Fruit fly (Drosophila melanogaster): ENCODE measurements around the gene Septin1.

Septin1 gene

DNA sequence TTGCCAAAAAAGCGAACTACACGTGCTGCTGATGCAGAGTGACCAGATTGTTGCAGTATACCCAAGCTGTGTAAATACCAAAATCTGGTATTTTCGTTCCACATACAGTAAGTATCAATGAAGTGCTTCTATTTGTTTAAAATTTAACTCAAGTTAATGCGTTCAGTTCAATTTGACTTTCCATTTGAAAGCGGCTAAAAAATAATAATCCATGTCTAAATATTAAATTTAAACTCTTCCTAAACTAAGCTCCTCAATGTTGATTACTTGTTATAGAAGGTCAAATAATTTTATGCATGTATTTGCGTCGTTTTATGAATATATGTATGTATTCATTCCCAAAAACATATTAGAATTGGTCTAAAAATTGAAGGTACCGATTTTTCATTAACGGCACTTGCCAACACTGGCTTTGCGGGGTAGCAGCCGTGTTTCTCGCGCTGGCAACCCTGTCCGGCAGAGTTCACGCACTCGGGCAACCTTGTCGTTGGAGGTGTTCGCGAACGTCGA is 8.2 kb upstream of the Septin1 start, which contains the start of the genes peng and sol (continued):
- TF ChIP-seq grau (tag; optimal IDR thresholded peaks at IDR 0.05) (peak; percentile 97), vfl (GFP tag; optimal IDR thresholded peaks at IDR 0.05) (peak; percentile 36), CG31388 (GFP tag; optimal IDR thresholded peaks at IDR 0.05) (peak; percentile 17), p53 (GFP tag; optimal IDR thresholded peaks at IDR 0.05) (no peak), maf-S (GFP tag; optimal IDR thresholded peaks at IDR 0.05) (peak; percentile 51), slou (GFP tag; optimal IDR thresholded peaks at IDR 0.05) (peak; percentile 77), gcm2 (GFP tag; optimal IDR thresholded peaks at IDR 0.05) (peak; percentile 39), CG7556 (GFP tag; optimal IDR thresholded peaks at IDR 0.05) (peak; percentile 65), CG1602 (GFP tag; optimal IDR thresholded peaks at IDR 0.05) (peak; percentile 77), Lpt (GFP tag; optimal IDR thresholded peaks at IDR 0.05) (no peak), D19B (GFP tag; optimal IDR thresholded peaks at IDR 0.05) (peak; percentile 42), CG15601 (tag; optimal IDR thresholded peaks at IDR 0.05) (peak; percentile 65), run (tag; optimal IDR thresholded peaks at IDR 0.05) (no peak), CG8944 (GFP tag; optimal IDR thresholded peaks at IDR 0.05) (peak; percentile 55), en (GFP tag; optimal IDR thresholded peaks at IDR 0.05) (peak; percentile 38), phol (tag; optimal IDR thresholded peaks at IDR 0.05) (peak; percentile 77), E2f2 (GFP tag; IDR thresholded peaks at IDR 0.05) (peak; percentile 46), CG5245 (GFP tag; optimal IDR thresholded peaks at IDR 0.05) (peak; percentile 60), CG9817 (tag; optimal IDR thresholded peaks at IDR 0.05) (peak; percentile 62), bab2 (GFP tag; optimal IDR thresholded peaks at IDR 0.05) (peak; percentile 78), kni (GFP tag; optimal IDR thresholded peaks at IDR 0.05) (no peak), Bteb2 (GFP tag; optimal IDR thresholded peaks at IDR 0.05) (peak; percentile 64), CG10565 (GFP tag; optimal IDR thresholded peaks at IDR 0.05) (no peak), CG31224 (GFP tag; IDR thresholded peaks at IDR 0.05) (no peak; the same call in 1 of the 2 replicates), trem (tag; optimal IDR thresholded peaks at IDR 0.05) (peak; percentile 56), tin (GFP tag; optimal IDR thresholded peaks at IDR 0.05) (peak; percentile 59), so (GFP tag; IDR thresholded peaks at IDR 0.05) (no peak), Sry-δ (GFP tag; optimal IDR thresholded peaks at IDR 0.05) (peak; percentile 53), pan (optimal IDR thresholded peaks at IDR 0.05) (no peak), pan (GFP tag; optimal IDR thresholded peaks at IDR 0.05 in 1 of 2, IDR thresholded peaks at IDR 0.05 in 1 of 2) (peak in 1 of 2 experiments; percentile 61), D (optimal IDR thresholded peaks at IDR 0.05) (no peak), D (GFP tag; optimal IDR thresholded peaks at IDR 0.05) (peak; percentile 44), da (GFP tag; optimal IDR thresholded peaks at IDR 0.05) (peak; percentile 12), pros (GFP tag; optimal IDR thresholded peaks at IDR 0.05) (no peak), Hey (tag; optimal IDR thresholded peaks at IDR 0.05) (no peak), inv (GFP tag; IDR thresholded peaks at IDR 0.05; ENCODE audit: partially characterized antibody) (no peak), CG11695 (GFP tag; IDR thresholded peaks at IDR 0.05) (peak; percentile 54; the same call in 2 of the 3 replicates), CG3065 (GFP tag; optimal IDR thresholded peaks at IDR 0.05) (peak; percentile 7), CG12104 (GFP tag; optimal IDR thresholded peaks at IDR 0.05) (peak; percentile 73), slbo (GFP tag; IDR thresholded peaks at IDR 0.05) (peak; percentile 76), H15 (GFP tag; IDR thresholded peaks at IDR 0.05) (peak; percentile 42; the same call in 1 of the 3 replicates), CG18262 (tag; optimal IDR thresholded peaks at IDR 0.05) (peak; percentile 71), CG6791 (GFP tag; IDR thresholded peaks at IDR 0.05; ENCODE audit: partially characterized antibody) (peak; percentile 73), salm (tag; optimal IDR thresholded peaks at IDR 0.05) (no peak), eyg (GFP tag; optimal IDR thresholded peaks at IDR 0.05) (peak; percentile 36), ftz-f1 (GFP tag; optimal IDR thresholded peaks at IDR 0.05) (peak; percentile 49), Tbp (GFP tag; optimal IDR thresholded peaks at IDR 0.05) (no peak), Elba2 (GFP tag; optimal IDR thresholded peaks at IDR 0.05) (peak; percentile 15), CG10543 (GFP tag; optimal IDR thresholded peaks at IDR 0.05) (peak; percentile 38), CG1529 (GFP tag; optimal IDR thresholded peaks at IDR 0.05) (peak; percentile 18), CG10366 (GFP tag; IDR thresholded peaks at IDR 0.05) (peak; percentile 59), Ada2b (GFP tag; IDR thresholded peaks at IDR 0.05) (peak; percentile 59)

All from whole organism, embryonic.